Fruit fly (Drosophila melanogaster): ENCODE results near the gene Eno.

DNA sequence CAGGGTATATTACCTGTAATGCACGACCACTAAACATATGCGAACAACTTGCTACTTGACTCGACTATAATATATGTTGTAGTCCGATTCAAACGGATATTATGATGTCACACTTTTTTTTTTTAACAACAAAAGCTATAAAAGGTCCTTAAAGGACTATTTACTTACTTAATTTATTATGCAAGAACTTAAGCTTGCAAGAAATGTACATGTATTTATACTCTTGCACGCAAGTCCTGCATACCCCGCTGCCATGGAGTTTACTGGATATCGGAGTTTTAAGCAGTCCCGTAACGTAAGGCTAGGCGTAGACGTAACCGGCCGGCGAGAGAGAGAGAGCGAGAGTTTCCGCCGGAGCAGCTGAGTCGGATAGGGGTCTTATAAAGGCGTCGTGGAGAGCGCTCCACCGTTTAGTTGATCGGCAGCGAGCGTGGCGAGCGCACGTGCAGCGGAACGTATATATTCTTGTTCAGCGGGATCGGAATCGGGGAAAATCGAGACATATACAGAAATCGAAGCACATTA, 7.7 kb upstream of the Eno start:
- no peak for TF ChIP-seq kay (GFP tag; ENCODE audit: borderline replicate concordance)
- no peak for TF ChIP-seq ovo (GFP tag; optimal IDR thresholded peaks at IDR 0.05)
- TF ChIP-seq Hr96 (GFP tag; optimal IDR thresholded peaks at IDR 0.05), result peak; percentile 26
- TF ChIP-seq tj (GFP tag; optimal IDR thresholded peaks at IDR 0.05), result peak; percentile 35
- no peak for TF ChIP-seq CG12768 (GFP tag; optimal IDR thresholded peaks at IDR 0.05)
- TF ChIP-seq CG5204 (GFP tag; optimal IDR thresholded peaks at IDR 0.05), result peak; percentile 21
- TF ChIP-seq toe (GFP tag; optimal IDR thresholded peaks at IDR 0.05), result no peak
- TF ChIP-seq CG11617 (GFP tag; optimal IDR thresholded peaks at IDR 0.05), result no peak
- TF ChIP-seq Mnt (GFP tag; optimal IDR thresholded peaks at IDR 0.05), result peak; percentile 70
